Fruit fly (Drosophila melanogaster): ENCODE data around the gene Ype.

Gene Ype

DNA sequence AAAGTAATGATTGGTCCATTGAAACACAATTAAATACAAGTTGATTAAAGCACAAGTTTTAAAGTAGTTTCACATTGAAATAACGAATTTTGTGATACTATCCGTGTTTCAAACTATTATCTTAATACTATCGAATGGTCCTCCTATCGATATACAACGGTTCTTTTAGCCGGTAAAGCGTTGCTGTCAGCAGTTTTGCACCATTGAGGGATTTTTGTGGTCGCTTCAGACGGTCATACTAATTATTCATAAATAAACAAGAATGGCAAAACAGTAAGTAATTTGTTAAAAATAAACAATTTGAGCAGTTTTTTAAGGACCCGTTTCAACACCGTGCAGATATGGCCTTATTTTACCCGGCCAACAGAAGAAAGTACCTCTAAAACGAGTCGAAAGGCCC lies 49.1 kb downstream of the Ype start, which contains the start of gene CG15747 (continued):
- TF ChIP-seq NfI (GFP tag; optimal IDR thresholded peaks at IDR 0.05), result peak; percentile 15
- no peak for TF ChIP-seq Kr (GFP tag; optimal IDR thresholded peaks at IDR 0.05)
- no peak for TF ChIP-seq HLH3B (GFP tag; IDR thresholded peaks at IDR 0.05)
- TF ChIP-seq MBD-R2 (GFP tag; IDR thresholded peaks at IDR 0.05), result peak; percentile 35; the same call in 1 of the 2 replicates
- TF ChIP-seq sr (GFP tag; IDR thresholded peaks at IDR 0.05), result no peak
- TF ChIP-seq CG16813 (GFP tag; IDR thresholded peaks at IDR 0.05; ENCODE audit: partially characterized antibody), result peak; percentile 46
- TF ChIP-seq Trl (optimal IDR thresholded peaks at IDR 0.05), result no peak
- TF ChIP-seq Trl (GFP tag; optimal IDR thresholded peaks at IDR 0.05), result no peak
- no peak for TF ChIP-seq CG9876 (GFP tag; optimal IDR thresholded peaks at IDR 0.05)
- peak; percentile 68 for TF ChIP-seq BEAF-32 (GFP tag; optimal IDR thresholded peaks at IDR 0.05)
- no peak for TF ChIP-seq YL-1 (GFP tag; optimal IDR thresholded peaks at IDR 0.05)
- peak; percentile 15 for TF ChIP-seq sens (GFP tag)
- TF ChIP-seq row (GFP tag; IDR thresholded peaks at IDR 0.05), result peak; percentile 11; the same call in 1 of the 3 replicates
- TF ChIP-seq CG7963 (GFP tag; IDR thresholded peaks at IDR 0.05; ENCODE audit: partially characterized antibody), result peak; percentile 40; the same call in 1 of the 3 replicates
- no peak for TF ChIP-seq Hsf (GFP tag; optimal IDR thresholded peaks at IDR 0.05)
- TF ChIP-seq CG13894 (tag; optimal IDR thresholded peaks at IDR 0.05), result no peak
- TF ChIP-seq CG2116 (GFP tag; optimal IDR thresholded peaks at IDR 0.05), result peak; percentile 13
- no peak for TF ChIP-seq CG31365 (tag; optimal IDR thresholded peaks at IDR 0.05)
- TF ChIP-seq bbx (GFP tag; IDR thresholded peaks at IDR 0.05; ENCODE audit: partially characterized antibody), result peak; percentile 25; the same call in 1 of the 2 replicates
- TF ChIP-seq CG30403 (GFP tag; optimal IDR thresholded peaks at IDR 0.05), result no peak
- TF ChIP-seq CG6791 (GFP tag; IDR thresholded peaks at IDR 0.05; ENCODE audit: partially characterized antibody), result peak; percentile 72
- no peak for TF ChIP-seq CG1647 (GFP tag; optimal IDR thresholded peaks at IDR 0.05)
- TF ChIP-seq Bgb (GFP tag; IDR thresholded peaks at IDR 0.05; ENCODE audit: partially characterized antibody), result peak; percentile 62; the same call in 1 of the 2 replicates
- 0 out of 2 replicates have a peak, but pooled peaks have one; percentile 22 for TF ChIP-seq Ptx1 (GFP tag; IDR thresholded peaks at IDR 0.05)
- no peak for TF ChIP-seq CG8478 (optimal IDR thresholded peaks at IDR 0.05)

DNA sequence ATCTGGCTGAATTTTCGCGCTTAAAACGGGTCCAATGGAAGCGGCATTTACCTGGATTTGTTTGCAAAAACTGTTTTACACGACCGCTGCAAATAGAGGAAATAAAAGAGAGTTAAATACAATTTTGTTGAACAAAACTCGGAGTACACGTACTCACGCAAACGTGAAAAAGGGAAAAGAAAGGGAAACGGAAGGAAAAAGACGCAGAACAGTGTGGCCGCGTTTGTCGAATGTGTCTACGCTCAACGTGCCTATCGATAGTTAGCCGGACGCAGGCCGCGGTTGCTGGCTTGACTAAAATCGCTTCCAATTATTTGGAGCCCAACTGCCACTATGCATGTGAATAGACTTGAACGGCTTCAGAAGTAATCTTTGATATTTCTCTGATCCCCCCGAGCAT lies 49.8 kb downstream of the Ype start, which contains the start of gene RpS15Aa:
RpS15Aa (minus strand) TSS at position 252 of the 400 bp plus-strand sequence.
- TF ChIP-seq Chrac-16 (GFP tag; optimal IDR thresholded peaks at IDR 0.05) (no peak), ken (GFP tag; IDR thresholded peaks at IDR 0.05) (peak; percentile 86), Gsc (GFP tag; IDR thresholded peaks at IDR 0.05) (no peak), CG6175 (GFP tag; IDR thresholded peaks at IDR 0.05) (peak; percentile 75; the same call in 2 of the 3 replicates), trh (GFP tag; optimal IDR thresholded peaks at IDR 0.05) (peak; percentile 62), CG3281 (GFP tag; optimal IDR thresholded peaks at IDR 0.05) (peak; percentile 81), CG15696 (tag; optimal IDR thresholded peaks at IDR 0.05) (no peak), Opbp (GFP tag; IDR thresholded peaks at IDR 0.05; ENCODE audit: partially characterized antibody) (peak; percentile 76), CG17359 (tag; optimal IDR thresholded peaks at IDR 0.05) (peak; percentile 59), hkb (optimal IDR thresholded peaks at IDR 0.05) (no peak), hkb (GFP tag; IDR thresholded peaks at IDR 0.05) (peak; percentile 70), en (GFP tag; optimal IDR thresholded peaks at IDR 0.05) (peak; percentile 74), tio (GFP tag; optimal IDR thresholded peaks at IDR 0.05) (peak; percentile 42), Dip3 (GFP tag; optimal IDR thresholded peaks at IDR 0.05) (peak; percentile 63), CG17328 (GFP tag; IDR thresholded peaks at IDR 0.05) (peak; percentile 87), Oli (tag; optimal IDR thresholded peaks at IDR 0.05) (peak; percentile 14), CG13123 (GFP tag; optimal IDR thresholded peaks at IDR 0.05) (peak; percentile 2), CG4360 (GFP tag; IDR thresholded peaks at IDR 0.05) (peak; percentile 20; the same call in 1 of the 2 replicates), Hr78 (GFP tag; optimal IDR thresholded peaks at IDR 0.05) (no peak), gt (GFP tag; IDR thresholded peaks at IDR 0.05) (peak; percentile 49; the same call in 1 of the 2 replicates), Nf-YC (tag; optimal IDR thresholded peaks at IDR 0.05) (peak; percentile 38), Lpt (GFP tag; optimal IDR thresholded peaks at IDR 0.05) (no peak), inv (GFP tag; IDR thresholded peaks at IDR 0.05; ENCODE audit: partially characterized antibody) (peak; percentile 48; the same call in 1 of the 2 replicates), CG8478 (optimal IDR thresholded peaks at IDR 0.05) (no peak), D19A (tag; optimal IDR thresholded peaks at IDR 0.05) (peak; percentile 16), Ada2b (GFP tag; IDR thresholded peaks at IDR 0.05) (no peak), Tbp (GFP tag; optimal IDR thresholded peaks at IDR 0.05) (peak; percentile 3), Side (GFP tag; optimal IDR thresholded peaks at IDR 0.05) (peak; percentile 81)
